In genomic region chrV:20670625-20671024, ce11 we compare ENCODE assay signal across 3 worm cellular contexts.
A peak's percentile ranks its signal among the peaks of the same experiment; 100 is the strongest.
TF ChIP-seq lines count a peak whose summit lies in the region.

No protein-coding gene starts in this region.

TF ChIP-seq in whole organism, L4 larva, 104 proteins besides CTCF, POLR2A, EP300 and RAD21:
- TF ChIP-seq F37D6.2 (tag; optimal IDR thresholded peaks at IDR 0.05; lab: Kevin White, UChicago) (no peak), lim-7 (GFP tag; IDR thresholded peaks at IDR 0.05; lab: Robert Waterston, UW) (peak; percentile 36; the same call in 1 of the 2 replicates), set-16 (GFP tag; IDR thresholded peaks at IDR 0.05; lab: Robert Waterston, UW) (peak; percentile 29; the same call in 1 of the 2 replicates), egl-27 (tag; optimal IDR thresholded peaks at IDR 0.05; lab: Kevin White, UChicago) (no peak), lin-38 (GFP tag; IDR thresholded peaks at IDR 0.05; lab: Robert Waterston, UW) (no peak), dpl-1 (GFP tag; optimal IDR thresholded peaks at IDR 0.05; lab: Kevin White, UChicago) (no peak), zip-2 (tag; optimal IDR thresholded peaks at IDR 0.05; lab: Kevin White, UChicago) (no peak), madf-9 (GFP tag; conservative IDR thresholded peaks at IDR 0.05; lab: Robert Waterston, UW) (0 out of 2 replicates have a peak, but pooled peaks have one; percentile 9)

TF ChIP-seq in whole organism, mixed stage, embryonic, 35 proteins besides CTCF, POLR2A, EP300 and RAD21:
- TF ChIP-seq nhr-76 (tag; optimal IDR thresholded peaks at IDR 0.05; lab: Kevin White, UChicago) (no peak), sem-2 (GFP tag; optimal IDR thresholded peaks at IDR 0.05; lab: Kevin White, UChicago) (peak; percentile 14)
TF ChIP-seq in whole organism, mixed stage, embryonic: peak in this region for 1.

TF ChIP-seq in whole organism, young adult, 124 proteins besides CTCF, POLR2A, EP300 and RAD21:
- TF ChIP-seq zfh-2 (GFP tag; conservative IDR thresholded peaks at IDR 0.05; lab: Robert Waterston, UW) (peak; percentile 54; the same call in 1 of the 2 replicates), nhr-179 (tag; optimal IDR thresholded peaks at IDR 0.05; lab: Kevin White, UChicago) (no peak)
